Worm (Caenorhabditis elegans) whole organism, L1 larva: ENCODE results near the gene F26D2.14.

Source experiments
- F16B12.6 ChIP-seq: fragments of 150-350 bp; optimal IDR thresholded peaks from 2 replicates; lab custom pipeline; 2014; ENCODE audit warnings: missing biosample characterization, missing genetic modification characterization
- ceh-63 ChIP-seq: fragments of 200-800 bp; sonication (Bioruptor generic); optimal IDR thresholded peaks from 2 replicates; lab custom pipeline; 2018; ENCODE audit warnings: mild to moderate bottlenecking, missing genetic modification characterization, missing compliant biosample characterization
- elt-2 ChIP-seq: sonication (generic microtip); optimal IDR thresholded peaks from 2 replicates; lab custom pipeline; 2016; ENCODE audit warnings: missing genetic modification characterization, mild to moderate bottlenecking, inconsistent platforms, missing compliant biosample characterization, missing genetic modification reagents
- jun-1 ChIP-seq: fragments of 150-350 bp; optimal IDR thresholded peaks from 2 replicates; lab custom pipeline; 2014; ENCODE audit warnings: missing biosample characterization, missing genetic modification reagents, missing genetic modification characterization
- lin-15B ChIP-seq: fragments of 150-350 bp; sonication (generic microtip); optimal IDR thresholded peaks from 3 replicates; lab custom pipeline; 2014; ENCODE audit warnings: missing biosample characterization, missing genetic modification characterization
- lin-39 ChIP-seq: fragments of 150-350 bp; optimal IDR thresholded peaks from 2 replicates; lab custom pipeline; 2014; ENCODE audit warnings: missing biosample characterization, missing genetic modification reagents, missing genetic modification characterization
- lsy-2 ChIP-seq, 2 experiments: fragments of 150-350 bp; optimal IDR thresholded peaks; 2 replicates each; lab custom pipeline; 2014; ENCODE audit warnings: missing biosample characterization in 2 of 2, missing genetic modification characterization in 2 of 2
- nhr-237 ChIP-seq: fragments of 150-350 bp; optimal IDR thresholded peaks from 2 replicates; lab custom pipeline; 2014; ENCODE audit warnings: missing biosample characterization, missing genetic modification characterization
- skn-1 ChIP-seq: fragments of 150-350 bp; optimal IDR thresholded peaks from 2 replicates; lab custom pipeline; 2014; ENCODE audit warnings: missing biosample characterization, missing genetic modification characterization
- snpc-4 ChIP-seq: fragments of 150-350 bp; optimal IDR thresholded peaks from 2 replicates; lab custom pipeline; 2014; ENCODE audit warnings: missing biosample characterization, missing genetic modification characterization
- sox-4 ChIP-seq: sonication (generic microtip); optimal IDR thresholded peaks from 2 replicates; lab custom pipeline; 2016; ENCODE audit warnings: missing genetic modification characterization, missing compliant biosample characterization
- unc-130 ChIP-seq: fragments of 150-350 bp; optimal IDR thresholded peaks from 2 replicates; lab custom pipeline; 2017; ENCODE audit warnings: missing biosample characterization, missing genetic modification characterization, inconsistent platforms
- zag-1 ChIP-seq: fragments of 150-350 bp; optimal IDR thresholded peaks from 2 replicates; lab custom pipeline; 2014; ENCODE audit warnings: missing biosample characterization, missing genetic modification characterization

DNA sequence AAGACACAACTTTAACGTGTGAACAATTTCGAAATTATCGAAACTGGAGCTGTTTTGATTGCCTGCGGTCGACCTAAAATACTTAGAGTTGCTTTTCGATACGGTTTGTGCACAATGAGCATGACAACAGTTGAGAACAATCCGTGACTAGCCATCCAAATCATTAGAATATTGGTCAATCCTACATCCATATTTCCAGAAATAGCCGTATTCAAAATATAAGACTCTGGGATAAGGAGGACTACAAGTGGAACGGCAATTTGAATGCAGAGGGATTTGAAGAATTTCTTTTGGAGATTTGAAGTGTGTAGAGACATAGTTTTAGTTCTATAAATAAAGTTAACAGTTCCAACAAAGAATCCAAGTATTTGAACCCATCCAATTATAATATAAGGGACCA lies 23.7 kb downstream of the F26D2.14 start:
- no peak for TF ChIP-seq zag-1 (tag; lab: Kevin White, UChicago)
- no peak for TF ChIP-seq lin-39 (tag; lab: Kevin White, UChicago)
- TF ChIP-seq F16B12.6 (tag; lab: Kevin White, UChicago), result no peak
- TF ChIP-seq lin-15B, result no peak
- no peak for TF ChIP-seq jun-1 (tag; lab: Kevin White, UChicago)
- no peak for TF ChIP-seq unc-130 (tag; lab: Kevin White, UChicago)
- no peak for TF ChIP-seq ceh-63
- TF ChIP-seq lsy-2 (tag; optimal IDR thresholded peaks at IDR 0.05; lab: Kevin White, UChicago), result no peak
- no peak for TF ChIP-seq skn-1 (tag; lab: Kevin White, UChicago)
- no peak for TF ChIP-seq elt-2 (tag; lab: Kevin White, UChicago)
- TF ChIP-seq nhr-237 (tag; lab: Kevin White, UChicago), result no peak
- TF ChIP-seq sox-4 (tag; lab: Kevin White, UChicago), result no peak
- TF ChIP-seq snpc-4 (tag; lab: Kevin White, UChicago), result no peak
